Worm (Caenorhabditis elegans): Measurements from ENCODE around the gene nhr-120.
A peak's percentile ranks its signal among the peaks of the same experiment; 100 is the strongest.

DNA sequence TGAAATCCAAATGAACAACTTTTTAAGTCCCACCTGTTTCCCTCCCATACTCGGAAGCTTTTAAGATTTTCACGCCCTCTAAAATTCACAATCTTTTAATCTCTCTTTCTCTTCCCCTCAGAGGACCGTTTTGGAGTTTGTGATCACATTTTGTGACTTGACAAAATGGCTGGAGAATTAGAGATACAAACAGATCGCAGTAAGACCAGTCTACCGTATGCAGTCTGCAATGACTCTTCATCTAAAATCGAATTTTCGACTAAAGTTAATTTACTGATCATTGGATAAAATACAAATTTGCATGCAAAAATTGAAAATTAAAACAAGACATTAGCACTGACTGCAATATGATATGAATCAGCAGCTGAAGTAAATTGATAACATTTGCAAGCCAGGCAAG lies 1.1 kb upstream of the nhr-120 start:
- TF ChIP-seq swsn-7 (tag; optimal IDR thresholded peaks at IDR 0.05) (peak; percentile 29), sox-4 (tag; optimal IDR thresholded peaks at IDR 0.05) (no peak), nhr-28 (tag; optimal IDR thresholded peaks at IDR 0.05) (no peak), unc-62 (GFP tag; optimal IDR thresholded peaks at IDR 0.05) (no peak), nhr-77 (tag; optimal IDR thresholded peaks at IDR 0.05) (no peak), blmp-1 (tag; optimal IDR thresholded peaks at IDR 0.05) (peak; percentile 15)
